Worm (Caenorhabditis elegans) whole organism, young adult: ENCODE measurements around the gene tag-65.

Source experiments
- B0019.2 ChIP-seq: fragments of 200-800 bp; sonication (Bioruptor generic); conservative IDR thresholded peaks from 2 replicates; pipeline ENCODE4 v1.3.6; 2022; ENCODE audit warnings: missing genetic modification reagents, missing genetic modification characterization, missing compliant biosample characterization
- B0336.3 ChIP-seq: fragments of 200-800 bp; sonication (Bioruptor generic); IDR thresholded peaks from 2 replicates; pipeline ENCODE4 v1.3.6; 2022; ENCODE audit warnings: missing genetic modification characterization, missing compliant biosample characterization
- C17E4.6 ChIP-seq: fragments of 200-800 bp; sonication (Bioruptor generic); IDR thresholded peaks from 2 replicates; pipeline ENCODE4 v1.3.6; 2022; ENCODE audit warnings: missing genetic modification reagents, missing genetic modification characterization, missing compliant biosample characterization
- F37B4.10 ChIP-seq: fragments of 200-800 bp; sonication (Bioruptor generic); IDR thresholded peaks from 2 replicates; pipeline ENCODE4 v1.3.6; 2022; ENCODE audit warnings: missing genetic modification characterization, missing compliant biosample characterization
- F52B5.7 ChIP-seq: sonication (generic microtip); optimal IDR thresholded peaks from 2 replicates; lab custom pipeline; 2016; ENCODE audit warnings: mild to moderate bottlenecking, missing genetic modification characterization, missing compliant biosample characterization
- Y56A3A.18 ChIP-seq: fragments of 200-800 bp; sonication (Bioruptor generic); IDR thresholded peaks from 2 replicates; pipeline ENCODE4 v1.3.6; 2022; ENCODE audit warnings: missing genetic modification reagents, missing genetic modification characterization, missing compliant biosample characterization
- Y79H2A.3 ChIP-seq: fragments of 200-800 bp; sonication (Bioruptor generic); conservative IDR thresholded peaks from 2 replicates; pipeline ENCODE4 v1.3.6; 2022; ENCODE audit warnings: missing genetic modification reagents, missing genetic modification characterization, missing compliant biosample characterization
- ZK185.1 ChIP-seq: sonication (generic microtip); optimal IDR thresholded peaks from 2 replicates; lab custom pipeline; 2016; ENCODE audit warnings: mild to moderate bottlenecking, missing genetic modification characterization, missing compliant biosample characterization; ENCODE audit not compliant: poor library complexity, severe bottlenecking
- akir-1 ChIP-seq: fragments of 200-800 bp; sonication (Bioruptor generic); optimal IDR thresholded peaks from 2 replicates; lab custom pipeline; 2018; ENCODE audit warnings: mild to moderate bottlenecking, missing genetic modification characterization, moderate library complexity, missing compliant biosample characterization
- ama-1 ChIP-seq, 3 experiments: fragments of 150-350 bp in 1 of 3; sonication (generic microtip) in 2 of 3; optimal IDR thresholded peaks; 2 replicates each; lab custom pipeline; 2014 to 2018; ENCODE audit warnings: missing biosample characterization in 2 of 3, missing genetic modification characterization in 2 of 3, missing genetic modification reagents in 2 of 3
- atf-7 ChIP-seq: sonication (generic microtip); optimal IDR thresholded peaks from 2 replicates; lab custom pipeline; 2017; ENCODE audit warnings: mild to moderate bottlenecking, missing genetic modification characterization, missing compliant biosample characterization
- athp-1 ChIP-seq: sonication (generic microtip); optimal IDR thresholded peaks from 2 replicates; lab custom pipeline; 2017; ENCODE audit warnings: mild to moderate bottlenecking, missing genetic modification characterization, missing compliant biosample characterization
- cebp-2 ChIP-seq: fragments of 200-800 bp; sonication (Bioruptor generic); IDR thresholded peaks from 2 replicates; pipeline ENCODE4 v1.3.6; 2022; ENCODE audit warnings: missing genetic modification characterization, missing compliant biosample characterization
- ceh-100 ChIP-seq: fragments of 200-800 bp; sonication (Bioruptor generic); IDR thresholded peaks from 2 replicates; pipeline ENCODE4 v1.3.6; 2022; ENCODE audit warnings: missing genetic modification reagents, missing genetic modification characterization, missing compliant biosample characterization
- ceh-27 ChIP-seq: fragments of 200-800 bp; sonication (Bioruptor generic); optimal IDR thresholded peaks from 2 replicates; lab custom pipeline; 2018; ENCODE audit warnings: mild to moderate bottlenecking, missing genetic modification characterization, moderate library complexity, missing compliant biosample characterization
- chd-7 ChIP-seq: sonication (generic microtip); optimal IDR thresholded peaks from 2 replicates; lab custom pipeline; 2016; ENCODE audit warnings: mild to moderate bottlenecking, missing genetic modification characterization, moderate library complexity, missing compliant biosample characterization
- dpff-1 ChIP-seq: sonication (generic microtip); optimal IDR thresholded peaks from 2 replicates; lab custom pipeline; 2017; ENCODE audit warnings: mild to moderate bottlenecking, missing genetic modification characterization, missing compliant biosample characterization
- egl-18 ChIP-seq: fragments of 200-800 bp; sonication (Bioruptor generic); IDR thresholded peaks from 2 replicates; pipeline ENCODE4 v1.3.6; 2022; ENCODE audit warnings: missing genetic modification reagents, missing genetic modification characterization, missing compliant biosample characterization
- let-526 ChIP-seq: fragments of 200-800 bp; sonication (Bioruptor generic); IDR thresholded peaks from 2 replicates; pipeline ENCODE4 v1.3.6; 2022; ENCODE audit warnings: missing genetic modification reagents, missing genetic modification characterization, missing compliant biosample characterization
- lin-26 ChIP-seq: fragments of 200-800 bp; sonication (Bioruptor generic); IDR thresholded peaks from 2 replicates; pipeline ENCODE4 v1.3.6; 2022; ENCODE audit warnings: missing genetic modification reagents, missing genetic modification characterization, missing compliant biosample characterization
- lin-35 ChIP-seq, 3 experiments: fragments of 150-350 bp in 2 of 3; sonication (generic microtip) in 1 of 3; optimal IDR thresholded peaks; 2 replicates each; lab custom pipeline; 2014 to 2018; ENCODE audit warnings: missing biosample characterization in 3 of 3, missing genetic modification characterization in 3 of 3, missing genetic modification reagents in 3 of 3
- lsl-1 ChIP-seq: fragments of 200-800 bp; sonication (Bioruptor generic); optimal IDR thresholded peaks from 2 replicates; lab custom pipeline; 2018; ENCODE audit warnings: mild to moderate bottlenecking, missing genetic modification characterization, moderate library complexity, missing compliant biosample characterization
- lsy-27 ChIP-seq: sonication (generic microtip); optimal IDR thresholded peaks from 2 replicates; lab custom pipeline; 2017; ENCODE audit warnings: missing genetic modification characterization, mild to moderate bottlenecking, missing compliant biosample characterization, antibody characterized with exemption, missing genotype, borderline replicate concordance; ENCODE audit not compliant: insufficient read depth
- madf-10 ChIP-seq: sonication (generic microtip); optimal IDR thresholded peaks from 2 replicates; lab custom pipeline; 2016; ENCODE audit warnings: mild to moderate bottlenecking, missing genetic modification characterization, missing compliant biosample characterization
- madf-3 ChIP-seq: fragments of 200-800 bp; sonication (Bioruptor generic); IDR thresholded peaks from 2 replicates; pipeline ENCODE4 v1.3.6; 2022; ENCODE audit warnings: missing genetic modification reagents, missing genetic modification characterization, missing compliant biosample characterization
- madf-6 ChIP-seq: fragments of 200-800 bp; sonication (Bioruptor generic); IDR thresholded peaks from 2 replicates; pipeline ENCODE4 v1.3.6; 2022; ENCODE audit warnings: missing genetic modification reagents, missing genetic modification characterization, missing compliant biosample characterization
- mcd-1 ChIP-seq: fragments of 200-800 bp; sonication (Bioruptor generic); IDR thresholded peaks from 2 replicates; pipeline ENCODE4 v1.3.6; 2022; ENCODE audit warnings: missing genetic modification reagents, missing genetic modification characterization, missing compliant biosample characterization
- mxl-1 ChIP-seq: sonication (generic microtip); optimal IDR thresholded peaks from 2 replicates; lab custom pipeline; 2016; ENCODE audit warnings: missing genetic modification characterization, missing compliant biosample characterization
- nfyb-1 ChIP-seq: fragments of 200-800 bp; sonication (Bioruptor generic); IDR thresholded peaks from 2 replicates; pipeline ENCODE4 v1.3.6; 2022; ENCODE audit warnings: missing genetic modification reagents, missing genetic modification characterization, missing compliant biosample characterization
- nhr-80 ChIP-seq: sonication (generic microtip); optimal IDR thresholded peaks from 2 replicates; lab custom pipeline; 2016; ENCODE audit warnings: missing genetic modification characterization, missing compliant biosample characterization
- pbrm-1 ChIP-seq: fragments of 200-800 bp; sonication (Bioruptor generic); IDR thresholded peaks from 2 replicates; pipeline ENCODE4 v1.3.6; 2022; ENCODE audit warnings: missing genetic modification reagents, missing genetic modification characterization, missing compliant biosample characterization
- pha-4 ChIP-seq: fragments of 150-350 bp; sonication (generic microtip); optimal IDR thresholded peaks from 2 replicates; lab custom pipeline; 2014; ENCODE audit warnings: missing biosample characterization, missing genetic modification reagents, missing genetic modification characterization
- rcor-1 ChIP-seq: fragments of 200-800 bp; sonication (Bioruptor generic); IDR thresholded peaks from 2 replicates; pipeline ENCODE4 v1.3.6; 2022; ENCODE audit warnings: missing genetic modification reagents, missing genetic modification characterization, missing compliant biosample characterization
- sdz-38 ChIP-seq: sonication (generic microtip); optimal IDR thresholded peaks from 2 replicates; lab custom pipeline; 2016; ENCODE audit warnings: missing genotype, missing genetic modification characterization, missing compliant biosample characterization
- snpc-3.4 ChIP-seq: sonication (generic microtip); optimal IDR thresholded peaks from 2 replicates; lab custom pipeline; 2017; ENCODE audit warnings: missing genetic modification characterization, mild to moderate bottlenecking, missing compliant biosample characterization, antibody characterized with exemption, moderate library complexity, missing genotype, missing genetic modification reagents
- somi-1 ChIP-seq: fragments of 200-800 bp; sonication (Bioruptor generic); optimal IDR thresholded peaks from 2 replicates; lab custom pipeline; 2018; ENCODE audit warnings: mild to moderate bottlenecking, missing genetic modification characterization, missing compliant biosample characterization
- sptf-2 ChIP-seq: fragments of 200-800 bp; sonication (Bioruptor generic); optimal IDR thresholded peaks from 2 replicates; lab custom pipeline; 2018; ENCODE audit warnings: mild to moderate bottlenecking, missing genetic modification characterization, missing compliant biosample characterization
- tbx-9 ChIP-seq: sonication (generic microtip); optimal IDR thresholded peaks from 2 replicates; lab custom pipeline; 2016; ENCODE audit warnings: borderline replicate concordance, missing genetic modification characterization, inconsistent platforms, missing compliant biosample characterization
- unc-130 ChIP-seq: sonication (generic microtip); optimal IDR thresholded peaks from 2 replicates; lab custom pipeline; 2016; ENCODE audit warnings: missing genetic modification reagents, missing genetic modification characterization, missing compliant biosample characterization
- unc-62 ChIP-seq: fragments of 150-350 bp; optimal IDR thresholded peaks from 2 replicates; lab custom pipeline; 2014; ENCODE audit warnings: missing biosample characterization, missing genetic modification reagents, missing genetic modification characterization
- zim-3 ChIP-seq: sonication (generic microtip); optimal IDR thresholded peaks from 2 replicates; lab custom pipeline; 2017; ENCODE audit warnings: mild to moderate bottlenecking, missing genetic modification characterization, moderate library complexity, missing compliant biosample characterization
- ztf-22 ChIP-seq: fragments of 200-800 bp; sonication (Bioruptor generic); optimal IDR thresholded peaks from 2 replicates; lab custom pipeline; 2018; ENCODE audit warnings: mild to moderate bottlenecking, missing genetic modification characterization, moderate library complexity, missing compliant biosample characterization
- ztf-3 ChIP-seq: fragments of 200-800 bp; sonication (Bioruptor generic); optimal IDR thresholded peaks from 2 replicates; lab custom pipeline; 2018; ENCODE audit warnings: mild to moderate bottlenecking, missing genetic modification characterization, missing compliant biosample characterization
- ztf-6 ChIP-seq: fragments of 200-800 bp; sonication (Bioruptor generic); IDR thresholded peaks from 2 replicates; pipeline ENCODE4 v1.3.6; 2022; ENCODE audit warnings: missing genetic modification reagents, missing genetic modification characterization, missing compliant biosample characterization

Gene tag-65

ce11 chrV:13658577-13658976, 19.8 kb downstream of the tag-65 start (continued):
- TF ChIP-seq somi-1 (GFP tag; lab: Kevin White, UChicago) = peak; percentile 97
- TF ChIP-seq madf-6 (GFP tag; lab: Robert Waterston, UW) = peak; percentile 37; the same call in 1 of the 2 replicates
- peak; percentile 58 for TF ChIP-seq F52B5.7 (tag; lab: Kevin White, UChicago)
- peak; percentile 84 for TF ChIP-seq atf-7 (tag; lab: Kevin White, UChicago)
- peak; percentile 96 for TF ChIP-seq ztf-22 (GFP tag; lab: Kevin White, UChicago)
- TF ChIP-seq chd-7 (tag; lab: Kevin White, UChicago) = peak; percentile 97
- TF ChIP-seq pbrm-1 (GFP tag; lab: Robert Waterston, UW) = peak; percentile 64
- no peak for TF ChIP-seq akir-1 (GFP tag; lab: Kevin White, UChicago)
- TF ChIP-seq sptf-2 = no peak
- no peak for TF ChIP-seq sdz-38 (tag; lab: Kevin White, UChicago)
- peak; percentile 67 for TF ChIP-seq ZK185.1 (tag; lab: Kevin White, UChicago)
- TF ChIP-seq Y56A3A.18 (GFP tag; lab: Robert Waterston, UW) = no peak; the same call in 1 of the 2 replicates
- TF ChIP-seq ztf-6 (GFP tag; lab: Robert Waterston, UW) = peak; percentile 67; the same call in 1 of the 2 replicates
- peak; percentile 79 for TF ChIP-seq lin-26 (GFP tag; lab: Robert Waterston, UW)
- no peak for TF ChIP-seq unc-130 (GFP tag; lab: Kevin White, UChicago)
- TF ChIP-seq mcd-1 (GFP tag; lab: Robert Waterston, UW) = peak; percentile 69
- peak; percentile 59 for TF ChIP-seq rcor-1 (GFP tag; lab: Robert Waterston, UW)
- TF ChIP-seq Y79H2A.3 = no peak
- TF ChIP-seq B0019.2 (GFP tag; lab: Robert Waterston, UW) = no peak
- TF ChIP-seq athp-1 (tag; lab: Kevin White, UChicago) = peak; percentile 48
- peak; percentile 91 for TF ChIP-seq nfyb-1 (GFP tag; lab: Robert Waterston, UW)
- TF ChIP-seq mxl-1 = no peak

- peak in 1 of 3 experiments; percentile 9 for TF ChIP-seq lin-35 (GFP tag; optimal IDR thresholded peaks at IDR 0.05; lab: Kevin White, UChicago)
- TF ChIP-seq dpff-1 (tag; lab: Kevin White, UChicago) = no peak
- TF ChIP-seq snpc-3.4 = no peak
- TF ChIP-seq let-526 (GFP tag; lab: Robert Waterston, UW) = no peak
- 0 out of 2 replicates have a peak, but pooled peaks have one; percentile 50 for TF ChIP-seq madf-3
- TF ChIP-seq unc-62 (GFP tag; lab: Kevin White, UChicago) = peak; percentile 59
- TF ChIP-seq madf-6 (GFP tag; lab: Robert Waterston, UW) = 0 out of 2 replicates have a peak, but pooled peaks have one; percentile 12
- 0 out of 2 replicates have a peak, but pooled peaks have one; percentile 12 for TF ChIP-seq B0019.2 (GFP tag; lab: Robert Waterston, UW)
- no peak for TF ChIP-seq lsl-1
- TF ChIP-seq, all 124 proteins: peak for 5
These were observed 20.5 kb downstream of the tag-65 start for ce11 chrV:13657841-13658338.

- TF ChIP-seq let-526 (GFP tag; lab: Robert Waterston, UW) = peak; percentile 42; the same call in 1 of the 2 replicates
- peak; percentile 73 for TF ChIP-seq nhr-80 (tag; lab: Kevin White, UChicago)
- no peak for TF ChIP-seq ztf-3 (GFP tag; lab: Kevin White, UChicago)
- no peak for TF ChIP-seq ama-1 (optimal IDR thresholded peaks at IDR 0.05; lab: Kevin White, UChicago)
- no peak for TF ChIP-seq ama-1 (GFP tag; optimal IDR thresholded peaks at IDR 0.05; lab: Kevin White, UChicago)
- peak; percentile 15; the same call in 1 of the 2 replicates for TF ChIP-seq mcd-1 (GFP tag; lab: Robert Waterston, UW)
- TF ChIP-seq unc-130 (GFP tag; lab: Kevin White, UChicago) = no peak
- TF ChIP-seq lsy-27 (tag; lab: Kevin White, UChicago) = no peak
- no peak for TF ChIP-seq egl-18
- TF ChIP-seq zim-3 (tag; lab: Kevin White, UChicago) = no peak
- TF ChIP-seq B0336.3 (GFP tag; lab: Robert Waterston, UW) = peak; percentile 29; the same call in 1 of the 2 replicates
- no peak for TF ChIP-seq F37B4.10 (GFP tag; lab: Robert Waterston, UW)
- TF ChIP-seq rcor-1 (GFP tag; lab: Robert Waterston, UW) = peak; percentile 14; the same call in 1 of the 2 replicates
- TF ChIP-seq madf-10 = peak; percentile 57
- TF ChIP-seq atf-7 (tag; lab: Kevin White, UChicago) = peak; percentile 62
- TF ChIP-seq ceh-27 (GFP tag; lab: Kevin White, UChicago) = no peak
- no peak for TF ChIP-seq ceh-100 (GFP tag; lab: Robert Waterston, UW)
- no peak for TF ChIP-seq tbx-9 (tag; lab: Kevin White, UChicago)
- no peak for TF ChIP-seq cebp-2 (GFP tag; lab: Robert Waterston, UW)
- TF ChIP-seq C17E4.6 (GFP tag; lab: Robert Waterston, UW) = no peak
- 0 out of 2 replicates have a peak, but pooled peaks have one; percentile 55 for TF ChIP-seq pbrm-1 (GFP tag; lab: Robert Waterston, UW)
- peak; percentile 70 for TF ChIP-seq pha-4
These were observed 21.1 kb downstream of the tag-65 start for ce11 chrV:13657291-13657690.
